Worm (Caenorhabditis elegans) whole organism, L1 larva: ENCODE data around the gene srh-223.

ENCODE experiments used
- aly-2 ChIP-seq: fragments of 150-350 bp; optimal IDR thresholded peaks from 2 replicates; lab custom pipeline; 2014; ENCODE audit warnings: missing biosample characterization, missing genetic modification characterization
- ceh-63 ChIP-seq: fragments of 200-800 bp; sonication (Bioruptor generic); optimal IDR thresholded peaks from 2 replicates; lab custom pipeline; 2018; ENCODE audit warnings: mild to moderate bottlenecking, missing genetic modification characterization, missing compliant biosample characterization
- lir-3 ChIP-seq: sonication (generic microtip); optimal IDR thresholded peaks from 2 replicates; lab custom pipeline; 2016; ENCODE audit warnings: mild to moderate bottlenecking, missing genetic modification characterization, moderate library complexity, missing compliant biosample characterization; ENCODE audit not compliant: poor library complexity
- mab-9 ChIP-seq: fragments of 200-800 bp; sonication (Bioruptor generic); IDR thresholded peaks from 2 replicates; pipeline ENCODE4 v1.3.6; 2022; ENCODE audit warnings: missing genetic modification reagents, missing genetic modification characterization, missing compliant biosample characterization
- snpc-4 ChIP-seq: fragments of 150-350 bp; optimal IDR thresholded peaks from 2 replicates; lab custom pipeline; 2014; ENCODE audit warnings: missing biosample characterization, missing genetic modification characterization
- sox-4 ChIP-seq: sonication (generic microtip); optimal IDR thresholded peaks from 2 replicates; lab custom pipeline; 2016; ENCODE audit warnings: missing genetic modification characterization, missing compliant biosample characterization
- tbx-2 ChIP-seq: sonication (generic microtip); optimal IDR thresholded peaks from 2 replicates; lab custom pipeline; 2016; ENCODE audit warnings: missing genetic modification characterization, missing compliant biosample characterization
- ztf-11 ChIP-seq, 2 experiments: sonication (generic microtip); optimal IDR thresholded peaks; 2 replicates each; lab custom pipeline; 2016 to 2017; ENCODE audit warnings: missing genetic modification characterization in 2 of 2, missing biosample characterization in 1 of 2, missing compliant biosample characterization in 1 of 2

DNA sequence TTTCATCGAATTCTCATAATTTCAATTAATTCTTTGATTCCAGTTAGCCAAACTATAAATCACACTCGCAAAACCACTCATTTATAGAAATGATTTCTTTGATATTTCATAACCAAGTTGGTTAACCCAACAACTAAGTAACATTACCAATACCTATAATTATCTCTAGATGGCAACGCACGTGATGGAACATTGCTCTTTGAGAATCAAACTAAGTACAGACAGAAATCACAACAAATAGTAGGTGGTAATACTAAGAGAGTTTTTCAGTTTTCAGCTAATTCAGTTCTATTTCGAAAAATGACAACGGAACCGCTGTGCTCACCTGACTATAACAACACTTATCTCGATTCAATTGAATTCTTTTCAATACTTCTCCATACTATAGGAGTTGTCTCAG, at the start of gene srh-223:
- TF ChIP-seq lir-3 (tag; lab: Kevin White, UChicago) (no peak), aly-2 (tag; lab: Kevin White, UChicago) (no peak), ztf-11 (tag; optimal IDR thresholded peaks at IDR 0.05; lab: Kevin White, UChicago) (no peak), snpc-4 (tag; lab: Kevin White, UChicago) (no peak), sox-4 (tag; lab: Kevin White, UChicago) (no peak), mab-9 (GFP tag; lab: Robert Waterston, UW) (no peak), ceh-63 (GFP tag; lab: Kevin White, UChicago) (no peak), tbx-2 (tag; lab: Kevin White, UChicago) (no peak)
